Worm (Caenorhabditis elegans) whole organism, midembryonic: ENCODE measurements around the gene R11G1.2.

Experiments
- T22C8.4 ChIP-seq: fragments of 200-800 bp; sonication (Bioruptor generic); IDR thresholded peaks from 2 replicates; pipeline ENCODE4 v1.3.6; 2022; ENCODE audit warnings: missing genetic modification characterization, missing compliant biosample characterization
- flt-1 ChIP-seq: fragments of 200-800 bp; sonication (Bioruptor generic); IDR thresholded peaks from 2 replicates; pipeline ENCODE4 v1.3.6; 2022; ENCODE audit warnings: missing genetic modification characterization, missing compliant biosample characterization
- klf-2 ChIP-seq: fragments of 200-800 bp; sonication (Bioruptor generic); conservative IDR thresholded peaks from 2 replicates; pipeline ENCODE4 v1.3.6; 2022; ENCODE audit warnings: missing genetic modification reagents, missing genetic modification characterization, missing compliant biosample characterization
- ref-1 ChIP-seq: fragments of 200-800 bp; sonication (Bioruptor generic); conservative IDR thresholded peaks from 2 replicates; pipeline ENCODE4 v1.3.6; 2022; ENCODE audit warnings: missing genetic modification reagents, missing genetic modification characterization, missing compliant biosample characterization
- ztf-23 ChIP-seq: fragments of 200-800 bp; sonication (Bioruptor generic); IDR thresholded peaks from 2 replicates; pipeline ENCODE4 v1.3.6; 2022; ENCODE audit warnings: missing genetic modification reagents, missing genetic modification characterization, missing compliant biosample characterization

DNA sequence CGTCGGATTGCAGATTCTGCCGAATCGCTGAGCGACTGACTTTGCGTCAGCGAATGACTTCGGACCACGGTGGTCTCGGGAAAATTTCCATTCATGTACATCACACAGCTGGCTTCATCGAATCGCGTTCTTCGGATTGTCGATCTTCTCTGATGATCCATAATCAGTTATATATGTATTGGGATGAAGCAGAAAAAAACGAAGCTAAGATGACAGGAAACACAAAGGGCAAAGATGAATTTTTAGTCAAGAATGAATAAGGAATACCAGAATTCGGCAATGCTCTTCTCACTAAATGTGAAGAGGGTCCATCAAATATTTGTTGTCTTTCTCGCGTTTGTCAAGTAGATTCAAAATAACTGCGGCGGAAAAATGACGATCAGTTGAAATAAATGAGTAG, 33.2 kb upstream of the R11G1.2 start, which contains the start of gene del-9:
- TF ChIP-seq flt-1 (GFP tag; lab: Robert Waterston, UW) (no peak), ref-1 (GFP tag; lab: Robert Waterston, UW) (no peak), klf-2 (no peak), T22C8.4 (GFP tag; lab: Robert Waterston, UW) (no peak), ztf-23 (no peak)
